Fruit fly (Drosophila melanogaster): ENCODE measurements around the gene CG8112.

Gene CG8112

dm6 chr3R:8683280-8683679 is 29.5 kb upstream of the CG8112 start:
- TF ChIP-seq Lpt (GFP tag; optimal IDR thresholded peaks at IDR 0.05), result no peak
- no peak for TF ChIP-seq fd85E (GFP tag; optimal IDR thresholded peaks at IDR 0.05)
- TF ChIP-seq vri (GFP tag; optimal IDR thresholded peaks at IDR 0.05), result no peak
- no peak for TF ChIP-seq spab (GFP tag; optimal IDR thresholded peaks at IDR 0.05)
- no peak for TF ChIP-seq CG3032 (tag; optimal IDR thresholded peaks at IDR 0.05)
- no peak for TF ChIP-seq CG11294 (GFP tag; IDR thresholded peaks at IDR 0.05)
- no peak for TF ChIP-seq CG8632 (GFP tag; optimal IDR thresholded peaks at IDR 0.05)
- no peak for TF ChIP-seq acj6 (GFP tag; optimal IDR thresholded peaks at IDR 0.05)
- no peak for TF ChIP-seq CG3919 (GFP tag; optimal IDR thresholded peaks at IDR 0.05)
- TF ChIP-seq Ets21C (GFP tag; optimal IDR thresholded peaks at IDR 0.05), result no peak
- TF ChIP-seq Hr39 (GFP tag; optimal IDR thresholded peaks at IDR 0.05), result no peak
- TF ChIP-seq Ets96B (tag; optimal IDR thresholded peaks at IDR 0.05), result no peak
- TF ChIP-seq CG16779 (tag; optimal IDR thresholded peaks at IDR 0.05), result no peak

- TF ChIP-seq CG3919 (GFP tag; optimal IDR thresholded peaks at IDR 0.05), result no peak
- no peak for TF ChIP-seq Lpt (GFP tag; optimal IDR thresholded peaks at IDR 0.05)
- TF ChIP-seq CG9139 (GFP tag; optimal IDR thresholded peaks at IDR 0.05), result no peak
- no peak for TF ChIP-seq CG1621 (tag; optimal IDR thresholded peaks at IDR 0.05)
- no peak for TF ChIP-seq Sox14 (GFP tag; optimal IDR thresholded peaks at IDR 0.05)
- TF ChIP-seq CG31627 (GFP tag; optimal IDR thresholded peaks at IDR 0.05), result no peak
Observed at dm6 chr3R:8684328-8685177, 28.2 kb upstream of the CG8112 start, which contains the start of gene CG44227. Gene CG44227, minus strand, starts transcription at chr3R:8685176.

DNA sequence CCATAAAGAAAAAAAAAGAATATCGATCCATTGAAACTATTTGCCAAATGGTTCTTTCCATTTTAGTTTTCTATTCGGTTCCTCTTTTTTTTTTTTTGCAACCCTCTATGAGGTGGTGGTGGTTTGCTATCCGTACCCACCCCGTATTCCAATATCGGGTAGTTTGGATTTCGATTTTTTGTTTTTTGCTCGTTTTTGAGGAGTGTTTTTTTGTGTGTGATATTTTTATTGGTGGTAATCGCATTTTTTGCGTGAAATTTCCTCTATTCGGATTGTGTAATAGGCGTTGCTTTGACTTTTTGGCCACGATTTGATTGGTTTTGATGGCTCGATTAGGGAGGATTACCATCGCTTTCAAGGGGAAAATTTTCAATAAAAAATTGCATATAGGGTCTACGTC is 26.3 kb upstream of the CG8112 start:
- TF ChIP-seq net (GFP tag; optimal IDR thresholded peaks at IDR 0.05), result no peak
- TF ChIP-seq Gug (GFP tag; IDR thresholded peaks at IDR 0.05), result no peak
- TF ChIP-seq CG11294 (GFP tag; IDR thresholded peaks at IDR 0.05), result no peak
- TF ChIP-seq CG11902 (GFP tag; optimal IDR thresholded peaks at IDR 0.05), result no peak
- TF ChIP-seq Sox102F (GFP tag; optimal IDR thresholded peaks at IDR 0.05), result no peak
- TF ChIP-seq pdm3 (GFP tag; optimal IDR thresholded peaks at IDR 0.05), result no peak
- no peak for TF ChIP-seq Eip75B (GFP tag; optimal IDR thresholded peaks at IDR 0.05)
- TF ChIP-seq CG6854 (GFP tag; optimal IDR thresholded peaks at IDR 0.05), result no peak
- no peak for TF ChIP-seq svp (GFP tag)
- no peak for TF ChIP-seq CG3032 (tag; optimal IDR thresholded peaks at IDR 0.05)
- no peak for TF ChIP-seq Hr4 (GFP tag; optimal IDR thresholded peaks at IDR 0.05)
- no peak for TF ChIP-seq CG9139 (GFP tag; optimal IDR thresholded peaks at IDR 0.05)
- no peak for TF ChIP-seq CG6276 (GFP tag; optimal IDR thresholded peaks at IDR 0.05)
- no peak for TF ChIP-seq CG6163 (GFP tag; IDR thresholded peaks at IDR 0.05)
- no peak for TF ChIP-seq CG11762 (GFP tag; optimal IDR thresholded peaks at IDR 0.05; ENCODE audit: insufficient read depth)
- no peak for TF ChIP-seq Sox14 (GFP tag; optimal IDR thresholded peaks at IDR 0.05)
- TF ChIP-seq Sox15 (GFP tag; optimal IDR thresholded peaks at IDR 0.05), result no peak
- no peak for TF ChIP-seq topi (GFP tag; optimal IDR thresholded peaks at IDR 0.05)
- no peak for TF ChIP-seq achi (GFP tag; optimal IDR thresholded peaks at IDR 0.05)
- no peak for TF ChIP-seq dac (GFP tag; optimal IDR thresholded peaks at IDR 0.05)

DNA sequence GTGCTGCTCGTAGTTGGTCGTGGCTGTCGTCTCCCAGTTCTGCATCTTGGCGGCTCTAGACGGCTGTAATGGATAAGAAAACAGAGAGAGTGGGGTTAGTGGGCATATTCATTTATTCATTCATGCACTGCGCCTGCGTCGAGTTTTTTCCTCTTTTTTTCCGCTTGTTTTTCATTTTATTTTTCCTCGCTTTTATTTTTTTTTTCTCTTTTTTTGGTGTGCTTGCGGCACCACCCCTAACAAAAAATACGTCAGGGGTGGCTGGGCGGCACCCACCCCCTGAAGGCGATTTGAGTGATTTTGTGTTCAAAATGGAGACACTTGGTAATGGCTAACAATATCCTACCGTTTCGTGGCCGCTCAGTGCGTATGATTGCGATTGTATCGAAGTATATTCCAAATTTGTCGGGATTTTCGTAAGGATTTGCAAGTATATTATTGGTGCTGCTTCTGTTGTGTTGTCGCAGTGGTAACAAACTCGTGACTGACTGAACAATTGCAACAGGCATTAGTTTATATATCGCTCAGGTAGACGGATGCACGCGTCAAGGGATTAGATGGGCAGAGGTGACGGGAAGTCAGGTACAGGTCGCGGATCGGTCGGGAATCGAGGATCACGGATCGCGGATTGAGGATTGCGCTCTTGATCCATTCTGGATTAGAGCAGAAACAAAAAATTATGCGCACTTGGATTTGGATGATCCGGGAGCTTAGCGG is 18.5 kb upstream of the CG8112 start:
- TF ChIP-seq Hr39 (GFP tag; optimal IDR thresholded peaks at IDR 0.05) (no peak), CG8632 (GFP tag; optimal IDR thresholded peaks at IDR 0.05) (peak; percentile 73), spab (GFP tag; optimal IDR thresholded peaks at IDR 0.05) (peak; percentile 88), CG31627 (GFP tag; optimal IDR thresholded peaks at IDR 0.05) (no peak), Sox102F (GFP tag; optimal IDR thresholded peaks at IDR 0.05) (peak; percentile 67), CG8119 (GFP tag; IDR thresholded peaks at IDR 0.05) (peak; percentile 94), CG6792 (GFP tag; optimal IDR thresholded peaks at IDR 0.05) (peak; percentile 16), fd85E (GFP tag; optimal IDR thresholded peaks at IDR 0.05) (peak; percentile 21), Sox14 (GFP tag; optimal IDR thresholded peaks at IDR 0.05) (peak; percentile 9), acj6 (GFP tag; optimal IDR thresholded peaks at IDR 0.05) (peak; percentile 21), pdm3 (GFP tag; optimal IDR thresholded peaks at IDR 0.05) (peak; percentile 77), Eip78C (GFP tag) (no peak), OdsH (GFP tag; optimal IDR thresholded peaks at IDR 0.05) (peak; percentile 64), Ets96B (tag; optimal IDR thresholded peaks at IDR 0.05) (peak; percentile 74), fkh (GFP tag; optimal IDR thresholded peaks at IDR 0.05) (peak; percentile 3), ss (GFP tag; optimal IDR thresholded peaks at IDR 0.05) (peak; percentile 91 to 94), CG32006 (GFP tag; optimal IDR thresholded peaks at IDR 0.05) (peak; percentile 69), CG15336 (GFP tag; IDR thresholded peaks at IDR 0.05) (peak; percentile 91), CG6854 (GFP tag; optimal IDR thresholded peaks at IDR 0.05) (no peak), CG3919 (GFP tag; optimal IDR thresholded peaks at IDR 0.05) (peak; percentile 80), Ets21C (GFP tag; optimal IDR thresholded peaks at IDR 0.05) (no peak), CG8319 (GFP tag; optimal IDR thresholded peaks at IDR 0.05) (peak; percentile 35), CG11762 (GFP tag; optimal IDR thresholded peaks at IDR 0.05; ENCODE audit: insufficient read depth) (peak; percentile 72), CG1621 (tag; optimal IDR thresholded peaks at IDR 0.05) (no peak), svp (GFP tag) (peak; percentile 37)
